Worm (Caenorhabditis elegans) whole organism, L3 larva: ENCODE data around the gene idpa-2.

ENCODE experiments used
- nhr-12 ChIP-seq: fragments of 150-350 bp; optimal IDR thresholded peaks from 2 replicates; lab custom pipeline; 2014; ENCODE audit warnings: missing biosample characterization, missing genetic modification characterization
- nhr-25 ChIP-seq: sonication (generic microtip); optimal IDR thresholded peaks from 2 replicates; lab custom pipeline; 2017; ENCODE audit warnings: missing biosample characterization, missing genetic modification characterization
- nhr-77 ChIP-seq: fragments of 150-350 bp; optimal IDR thresholded peaks from 2 replicates; lab custom pipeline; 2014; ENCODE audit warnings: missing biosample characterization, missing genetic modification characterization
- pha-4 ChIP-seq: fragments of 150-350 bp; optimal IDR thresholded peaks from 2 replicates; lab custom pipeline; 2014; ENCODE audit warnings: missing biosample characterization, missing genetic modification reagents, missing genetic modification characterization

ce11 chrII:8794072-8794471 lies 1.5 kb upstream of the idpa-2 start, which contains the start of gene F07H5.7:
- TF ChIP-seq nhr-77 (tag; lab: Kevin White, UChicago) (no peak), nhr-12 (tag; lab: Kevin White, UChicago) (no peak), pha-4 (tag; lab: Kevin White, UChicago) (no peak), nhr-25 (tag; lab: Kevin White, UChicago) (no peak)
